Fruit fly (Drosophila melanogaster) S2 (cell line): Measurements from ENCODE around the gene CG9451.
"Not testable (repeated sequence)": the region's sequence is repeated elsewhere in the genome, so short reads cannot be mapped to it uniquely, and the experiment has no call there.

ENCODE experiments used
- CG8478 ChIP-seq: fragments of >200 bp; optimal IDR thresholded peaks from 2 replicates; lab custom pipeline; 2018
- CTCF ChIP-seq, 2 experiments: fragments of >200 bp; optimal IDR thresholded peaks; 2 replicates each; lab custom pipeline; 2018

CG9451 gene

dm6 chr3L:19497623-19498022, 3.0 kb downstream of the CG9451 start, which contains the start of gene CG9449:
CG9449 (minus strand) TSS chr3L:19497723.
- TF ChIP-seq CTCF (optimal IDR thresholded peaks at IDR 0.05; lab: Kevin White, UChicago) (no peak), CG8478 (no peak)

dm6 chr3L:19497135-19497534, 3.5 kb downstream of the CG9451 start:
- TF ChIP-seq CG8478 (no peak), CTCF (optimal IDR thresholded peaks at IDR 0.05; lab: Kevin White, UChicago) (no peak)

dm6 chr3L:19496600-19496999, 4.0 kb downstream of the CG9451 start:
- TF ChIP-seq CTCF (optimal IDR thresholded peaks at IDR 0.05; lab: Kevin White, UChicago) (no peak), CG8478 (no peak)

- TF ChIP-seq CTCF (optimal IDR thresholded peaks at IDR 0.05; lab: Kevin White, UChicago) (no peak), CG8478 (no peak)
Measured at dm6 chr3L:19495991-19496588, 4.5 kb downstream of the CG9451 start.

- TF ChIP-seq CTCF (optimal IDR thresholded peaks at IDR 0.05; lab: Kevin White, UChicago): no peak
- no peak for TF ChIP-seq CG8478
Measured at dm6 chr3L:19494954-19495353, 5.6 kb downstream of the CG9451 start.

dm6 chr3L:19487260-19487659, 13.3 kb downstream of the CG9451 start, which contains the start of gene CG32212:
CG32212 (plus strand) TSS chr3L:19487560.
- TF ChIP-seq CG8478; CTCF (optimal IDR thresholded peaks at IDR 0.05; lab: Kevin White, UChicago): not testable (repeated sequence)

dm6 chr3L:19486398-19486797, 14.2 kb downstream of the CG9451 start, which contains the start of gene brv1:
brv1 (minus strand) TSS chr3L:19486498.
- TF ChIP-seq CG8478 (no peak), CTCF (optimal IDR thresholded peaks at IDR 0.05; lab: Kevin White, UChicago) (no peak)

dm6 chr3L:19483007-19483406, 17.6 kb downstream of the CG9451 start:
- TF ChIP-seq CG8478: no peak
- no peak for TF ChIP-seq CTCF (optimal IDR thresholded peaks at IDR 0.05; lab: Kevin White, UChicago)

- TF ChIP-seq CG8478: no peak
- TF ChIP-seq CTCF (optimal IDR thresholded peaks at IDR 0.05; lab: Kevin White, UChicago): no peak
Measured at dm6 chr3L:19482014-19482413, 18.6 kb downstream of the CG9451 start.

dm6 chr3L:19481209-19481608, 19.4 kb downstream of the CG9451 start:
- TF ChIP-seq CTCF (optimal IDR thresholded peaks at IDR 0.05; lab: Kevin White, UChicago) (no peak), CG8478 (no peak)

- not testable (repeated sequence) for TF ChIP-seq CG8478; CTCF (optimal IDR thresholded peaks at IDR 0.05; lab: Kevin White, UChicago)
Measured at dm6 chr3L:19475478-19475877, 25.1 kb downstream of the CG9451 start, which contains the start of the genes CG18294 and CG32213. CG18294 (minus strand) TSS chr3L:19475578. CG32213 (plus strand) TSS chr3L:19475839.

- not testable (repeated sequence) for TF ChIP-seq CG8478; CTCF (optimal IDR thresholded peaks at IDR 0.05; lab: Kevin White, UChicago)
Measured at dm6 chr3L:19472128-19472527, 28.5 kb downstream of the CG9451 start, which contains the start of the genes 825-Oak and CG12519. 825-Oak (minus strand) TSS chr3L:19472228. CG12519 (plus strand) TSS chr3L:19472491.

- not testable (repeated sequence) for TF ChIP-seq CTCF (optimal IDR thresholded peaks at IDR 0.05; lab: Kevin White, UChicago); CG8478
Measured at dm6 chr3L:19466979-19467378, 33.6 kb downstream of the CG9451 start, which contains the start of the genes CG14096 and CG32214. CG14096 (minus strand) TSS chr3L:19467079. CG32214 (plus strand) TSS chr3L:19467346.

dm6 chr3L:19464659-19465058, 35.9 kb downstream of the CG9451 start, which contains the start of gene CG14095:
CG14095 (minus strand) TSS chr3L:19464759.
- TF ChIP-seq CTCF (optimal IDR thresholded peaks at IDR 0.05; lab: Kevin White, UChicago) (no peak), CG8478 (no peak)
